Worm (Caenorhabditis elegans): ENCODE data around the gene T19D12.6.

DNA sequence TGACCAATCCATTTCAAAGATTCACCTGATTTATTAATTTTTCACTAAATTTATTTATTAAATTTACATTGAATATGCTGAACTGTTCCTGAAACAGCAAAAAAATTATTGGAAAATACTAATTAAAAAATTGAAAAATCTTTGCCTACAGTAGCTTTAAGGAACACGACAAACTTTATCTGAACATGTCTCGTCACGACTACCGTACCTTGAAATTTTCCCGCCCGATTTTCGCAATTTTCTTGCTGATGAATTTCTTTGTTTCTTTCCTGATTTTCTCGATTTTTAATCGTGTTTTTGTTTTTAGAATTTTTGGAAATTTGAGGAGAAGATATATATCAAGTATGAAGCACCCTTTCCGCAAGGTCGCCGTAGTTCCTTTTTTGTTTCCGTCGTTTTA, 40.0 kb upstream of the T19D12.6 start:
- TF ChIP-seq rnt-1 (tag; optimal IDR thresholded peaks at IDR 0.05) (no peak), ceh-45 (GFP tag; IDR thresholded peaks at IDR 0.05) (no peak), pha-2 (tag; optimal IDR thresholded peaks at IDR 0.05) (no peak), elt-4 (tag; optimal IDR thresholded peaks at IDR 0.05) (no peak), mec-3 (tag; optimal IDR thresholded peaks at IDR 0.05; ENCODE audit: borderline replicate concordance) (no peak), unc-55 (GFP tag; optimal IDR thresholded peaks at IDR 0.05) (no peak)
